Worm (Caenorhabditis elegans): ENCODE measurements around the gene lelo-3.

lelo-3 gene

DNA sequence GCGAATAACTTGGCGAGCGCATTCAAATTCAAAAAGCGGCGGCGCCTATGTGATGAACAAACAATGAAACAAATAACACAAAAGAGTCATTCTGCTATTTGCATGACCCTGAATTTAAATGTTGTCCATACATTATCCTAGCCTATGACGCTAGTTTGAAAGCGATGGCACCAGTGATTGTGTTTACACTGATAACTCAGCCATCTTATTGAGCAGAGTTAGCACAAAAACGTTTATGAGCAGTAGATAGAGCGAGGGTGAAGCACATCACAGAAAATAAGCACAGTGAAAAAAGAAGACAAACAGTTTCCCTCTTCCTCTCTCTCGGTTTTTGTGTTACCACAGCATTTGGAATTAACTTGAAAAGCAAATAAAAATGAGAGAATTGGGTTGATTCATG is 20.9 kb upstream of the lelo-3 start:
- TF ChIP-seq K02D7.2 (tag; optimal IDR thresholded peaks at IDR 0.05) (no peak), ceh-31 (tag; optimal IDR thresholded peaks at IDR 0.05) (no peak), ceh-30 (tag; optimal IDR thresholded peaks at IDR 0.05) (no peak), lim-6 (tag; optimal IDR thresholded peaks at IDR 0.05) (no peak), tbx-2 (tag; optimal IDR thresholded peaks at IDR 0.05) (no peak), fkh-6 (tag; optimal IDR thresholded peaks at IDR 0.05) (no peak), pag-3 (tag; optimal IDR thresholded peaks at IDR 0.05; ENCODE audit: borderline replicate concordance) (no peak), unc-3 (GFP tag; conservative IDR thresholded peaks at IDR 0.05) (no peak), unc-3 (tag; optimal IDR thresholded peaks at IDR 0.05) (no peak), zip-5 (tag; optimal IDR thresholded peaks at IDR 0.05) (no peak), elt-2 (tag; optimal IDR thresholded peaks at IDR 0.05) (no peak), odd-2 (tag; optimal IDR thresholded peaks at IDR 0.05) (no peak), K09A11.1 (tag; optimal IDR thresholded peaks at IDR 0.05; ENCODE audit: insufficient read depth) (no peak), ceh-18 (tag; optimal IDR thresholded peaks at IDR 0.05) (no peak), lin-11 (tag; optimal IDR thresholded peaks at IDR 0.05) (no peak), hlh-8 (tag; optimal IDR thresholded peaks at IDR 0.05) (no peak), tbx-7 (tag; optimal IDR thresholded peaks at IDR 0.05) (no peak)

DNA sequence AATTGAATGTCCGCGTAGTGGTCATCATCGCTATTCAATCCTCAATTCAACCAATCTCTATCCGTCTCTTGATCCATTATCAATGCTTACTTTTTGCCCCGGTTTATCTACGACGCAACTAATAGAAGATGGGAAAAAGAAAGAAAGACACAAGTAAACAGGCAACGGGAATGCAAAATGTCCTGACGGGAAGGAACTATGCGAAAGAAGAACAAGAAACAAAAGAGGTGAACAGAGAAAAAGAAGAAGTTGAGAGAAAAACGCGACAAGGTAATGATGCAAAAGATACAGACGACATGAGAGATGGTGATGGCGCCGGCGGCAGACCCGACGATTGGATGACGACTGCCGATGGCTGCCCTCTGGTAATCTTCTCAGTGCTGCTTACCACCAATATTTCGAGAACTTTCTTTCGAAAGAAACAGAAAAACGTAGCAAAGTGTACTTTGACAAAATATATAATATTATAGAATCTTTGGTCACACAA is 19.7 kb upstream of the lelo-3 start:
- TF ChIP-seq ceh-18 (tag; optimal IDR thresholded peaks at IDR 0.05): peak; percentile 80
- peak; percentile 76 for TF ChIP-seq nfya-1 (tag; optimal IDR thresholded peaks at IDR 0.05)
- TF ChIP-seq fkh-10 (GFP tag; optimal IDR thresholded peaks at IDR 0.05): no peak
- TF ChIP-seq ets-4 (tag; optimal IDR thresholded peaks at IDR 0.05): no peak
- peak; percentile 31 for TF ChIP-seq elt-2 (tag; optimal IDR thresholded peaks at IDR 0.05)
- TF ChIP-seq tbx-2 (tag; optimal IDR thresholded peaks at IDR 0.05): peak; percentile 3
- TF ChIP-seq ref-2 (tag; optimal IDR thresholded peaks at IDR 0.05): peak; percentile 42

DNA sequence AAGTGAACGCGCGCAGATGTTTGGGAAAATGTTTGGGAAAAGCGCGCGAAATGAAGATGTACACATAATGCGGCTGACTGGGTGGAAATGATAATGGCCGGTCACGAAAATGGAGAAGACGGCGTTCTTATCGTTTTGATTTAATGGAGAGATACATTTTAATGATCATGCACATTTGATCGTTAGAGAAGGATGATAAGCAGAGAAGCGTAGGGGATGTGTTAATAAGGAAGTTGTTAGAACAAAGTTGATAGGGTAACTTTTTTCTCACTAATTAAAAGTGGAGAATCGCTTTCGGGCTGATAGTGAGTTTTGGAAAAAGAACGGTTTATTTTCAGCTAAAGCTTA is 18.7 kb upstream of the lelo-3 start:
- TF ChIP-seq nhr-11 (tag; optimal IDR thresholded peaks at IDR 0.05): no peak
- no peak for TF ChIP-seq odd-2 (tag; optimal IDR thresholded peaks at IDR 0.05)
- no peak for TF ChIP-seq K09A11.1 (tag; optimal IDR thresholded peaks at IDR 0.05; ENCODE audit: insufficient read depth)
- no peak for TF ChIP-seq ceh-9 (tag; optimal IDR thresholded peaks at IDR 0.05)
- TF ChIP-seq ceh-18 (tag; optimal IDR thresholded peaks at IDR 0.05): no peak
- TF ChIP-seq fkh-6 (tag; optimal IDR thresholded peaks at IDR 0.05): no peak

DNA sequence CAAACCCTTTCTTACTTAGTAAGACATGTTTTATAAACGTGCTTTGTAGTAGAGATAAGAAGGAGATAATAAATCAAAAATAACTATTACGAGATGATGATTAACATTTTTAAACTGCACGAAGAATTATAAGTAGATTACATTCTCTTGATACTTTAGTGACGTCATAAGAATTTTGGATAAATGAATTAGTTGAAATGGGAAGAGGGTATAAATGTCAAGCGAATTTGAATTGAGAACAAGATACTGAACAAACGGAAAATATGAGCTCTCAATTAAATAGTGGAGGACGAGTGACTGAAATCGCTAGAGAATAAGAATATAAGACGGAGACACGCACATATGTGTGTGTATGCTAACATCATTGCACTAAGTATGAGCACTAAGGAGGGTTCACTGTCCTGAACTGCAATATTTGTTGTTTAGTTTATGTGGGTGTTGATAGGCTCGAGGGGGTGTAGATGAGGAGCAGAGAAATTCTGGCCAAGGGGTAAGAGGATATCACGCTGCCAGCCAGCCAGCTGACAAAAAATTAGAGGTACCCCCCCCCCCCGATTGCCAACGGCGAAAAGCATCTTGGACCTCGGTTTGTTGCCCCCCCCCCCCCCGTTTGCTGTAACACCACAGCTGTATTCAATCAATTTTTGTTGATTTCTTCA is 18.2 kb upstream of the lelo-3 start:
- peak; percentile 34 for TF ChIP-seq pat-9 (tag; optimal IDR thresholded peaks at IDR 0.05)
- no peak for TF ChIP-seq dve-1 (tag; optimal IDR thresholded peaks at IDR 0.05)
- no peak for TF ChIP-seq rnt-1 (tag; optimal IDR thresholded peaks at IDR 0.05)
- no peak for TF ChIP-seq che-1 (tag; optimal IDR thresholded peaks at IDR 0.05)
- no peak for TF ChIP-seq unc-42 (tag; optimal IDR thresholded peaks at IDR 0.05)

DNA sequence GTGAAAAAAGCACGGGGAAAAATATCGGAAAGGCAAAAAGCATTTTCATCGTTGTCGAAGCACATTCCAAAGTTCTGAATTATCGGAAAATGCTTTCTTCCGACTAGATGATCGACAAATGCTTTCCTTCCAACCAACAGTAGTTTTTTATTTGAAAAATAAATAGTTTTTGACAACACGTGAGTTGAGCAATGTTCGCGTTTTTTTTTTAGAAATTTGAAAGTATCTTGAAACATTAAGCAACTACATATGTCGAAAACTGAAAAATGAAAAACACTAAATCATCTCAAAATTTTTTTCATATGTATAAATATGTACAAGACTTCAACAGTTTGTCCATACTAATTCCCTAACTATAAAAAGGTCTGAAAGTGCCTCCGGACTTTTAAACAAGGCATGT is 17.2 kb upstream of the lelo-3 start, which contains the start of gene hsp-25:
Gene hsp-25 (minus strand): TSS at position 101 of the 400 bp plus-strand sequence.
- TF ChIP-seq hlh-6 (tag; optimal IDR thresholded peaks at IDR 0.05): no peak
- no peak for TF ChIP-seq ref-2 (tag; optimal IDR thresholded peaks at IDR 0.05)
- TF ChIP-seq sox-2 (GFP tag; IDR thresholded peaks at IDR 0.05): no peak
- no peak for TF ChIP-seq hlh-13 (GFP tag; optimal IDR thresholded peaks at IDR 0.05)
- no peak for TF ChIP-seq nhr-232 (tag; optimal IDR thresholded peaks at IDR 0.05)
- no peak for TF ChIP-seq pha-4 (tag; optimal IDR thresholded peaks at IDR 0.05)
- TF ChIP-seq nhr-11 (tag; optimal IDR thresholded peaks at IDR 0.05): no peak
- no peak for TF ChIP-seq C08G9.2 (tag; optimal IDR thresholded peaks at IDR 0.05)
- TF ChIP-seq pros-1 (tag; optimal IDR thresholded peaks at IDR 0.05): no peak
- no peak for TF ChIP-seq ceh-6 (GFP tag; optimal IDR thresholded peaks at IDR 0.05)
- no peak for TF ChIP-seq unc-3 (GFP tag; conservative IDR thresholded peaks at IDR 0.05)
- TF ChIP-seq unc-3 (tag; optimal IDR thresholded peaks at IDR 0.05): no peak
- TF ChIP-seq pqm-1 (tag; optimal IDR thresholded peaks at IDR 0.05): no peak
- TF ChIP-seq hlh-15 (tag; optimal IDR thresholded peaks at IDR 0.05): no peak
- no peak for TF ChIP-seq C38D4.7 (GFP tag; optimal IDR thresholded peaks at IDR 0.05)
- no peak for TF ChIP-seq K09A11.1 (tag; optimal IDR thresholded peaks at IDR 0.05; ENCODE audit: insufficient read depth)
- TF ChIP-seq madf-2 (tag; optimal IDR thresholded peaks at IDR 0.05): no peak
- no peak for TF ChIP-seq ceh-2 (tag; optimal IDR thresholded peaks at IDR 0.05)
- TF ChIP-seq K02D7.2 (tag; optimal IDR thresholded peaks at IDR 0.05): no peak
